Fruit fly (Drosophila melanogaster): ENCODE measurements around the gene fy.

Gene fy

DNA sequence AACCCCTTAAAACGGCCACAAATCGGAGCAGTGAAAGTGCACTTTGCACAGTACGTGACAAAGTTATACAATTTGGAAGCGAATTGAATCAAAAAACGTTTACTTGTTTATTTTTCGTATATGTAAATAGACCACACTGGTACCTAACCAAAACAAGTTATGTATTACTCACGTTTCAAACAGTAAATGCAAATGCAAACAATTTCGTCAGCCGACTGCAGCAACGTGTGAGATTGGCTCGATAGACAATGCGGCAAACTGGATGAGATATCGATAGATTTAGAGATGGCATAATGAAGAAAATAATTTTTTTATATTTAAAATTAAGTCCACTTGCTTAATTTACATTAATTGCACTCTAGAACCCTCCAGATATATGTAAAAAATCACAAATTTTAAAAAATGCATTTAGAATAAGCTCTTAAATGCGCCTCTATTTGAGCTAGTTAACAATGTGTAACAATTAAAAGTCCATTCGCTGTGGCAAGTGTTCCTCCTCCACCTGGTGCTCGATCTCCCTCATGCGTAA, 21.5 kb downstream of the fy start, which contains the start of gene AlaRS (continued):
- TF ChIP-seq CG7745 (tag; optimal IDR thresholded peaks at IDR 0.05) (no peak), tin (GFP tag; optimal IDR thresholded peaks at IDR 0.05) (peak; percentile 19), oc (tag; optimal IDR thresholded peaks at IDR 0.05) (no peak), CG6813 (GFP tag; optimal IDR thresholded peaks at IDR 0.05) (peak; percentile 3), Poxn (GFP tag; IDR thresholded peaks at IDR 0.05) (no peak), Nf-YC (tag; optimal IDR thresholded peaks at IDR 0.05) (peak; percentile 40), Asciz (GFP tag; optimal IDR thresholded peaks at IDR 0.05) (peak; percentile 16), jigr1 (GFP tag; IDR thresholded peaks at IDR 0.05) (no peak; the same call in 2 of the 3 replicates), dmrt11E (tag; optimal IDR thresholded peaks at IDR 0.05) (peak; percentile 40), crc (GFP tag; optimal IDR thresholded peaks at IDR 0.05) (no peak), CG6654 (GFP tag; optimal IDR thresholded peaks at IDR 0.05) (no peak), CG10543 (GFP tag; optimal IDR thresholded peaks at IDR 0.05) (no peak), sob (GFP tag; IDR thresholded peaks at IDR 0.05) (no peak; the same call in 1 of the 2 replicates), CG8388 (GFP tag; optimal IDR thresholded peaks at IDR 0.05) (peak; percentile 37), tx (GFP tag; optimal IDR thresholded peaks at IDR 0.05) (no peak), bcd (GFP tag; optimal IDR thresholded peaks at IDR 0.05) (peak; percentile 29), lab (GFP tag; optimal IDR thresholded peaks at IDR 0.05) (peak; percentile 27), fd64A (GFP tag; optimal IDR thresholded peaks at IDR 0.05) (no peak), zen2 (GFP tag; IDR thresholded peaks at IDR 0.05; ENCODE audit: partially characterized antibody) (peak; percentile 59; the same call in 1 of the 3 replicates), CG12236 (GFP tag; optimal IDR thresholded peaks at IDR 0.05) (no peak), CG18476 (GFP tag; optimal IDR thresholded peaks at IDR 0.05) (peak; percentile 12), fru (optimal IDR thresholded peaks at IDR 0.05) (no peak), CG8089 (GFP tag; optimal IDR thresholded peaks at IDR 0.05) (no peak), fd96Cb (tag; optimal IDR thresholded peaks at IDR 0.05) (no peak), danr (GFP tag; IDR thresholded peaks at IDR 0.05) (no peak), CG14014 (GFP tag; IDR thresholded peaks at IDR 0.05) (no peak), CG12769 (tag; optimal IDR thresholded peaks at IDR 0.05) (no peak), HLH54F (GFP tag; optimal IDR thresholded peaks at IDR 0.05) (no peak), twi (tag; optimal IDR thresholded peaks at IDR 0.05) (no peak), Rfx (GFP tag; IDR thresholded peaks at IDR 0.05) (peak; percentile 41; the same call in 1 of the 2 replicates), CG4617 (GFP tag; optimal IDR thresholded peaks at IDR 0.05; ENCODE audit: borderline replicate concordance) (peak; percentile 47), Dll (GFP tag; IDR thresholded peaks at IDR 0.05; ENCODE audit: partially characterized antibody) (peak; percentile 79), cg (GFP tag; optimal IDR thresholded peaks at IDR 0.05) (no peak), CG9817 (tag; optimal IDR thresholded peaks at IDR 0.05) (no peak), CG10431 (GFP tag; optimal IDR thresholded peaks at IDR 0.05) (no peak), CG1792 (GFP tag; optimal IDR thresholded peaks at IDR 0.05) (no peak), CG7839 (tag; optimal IDR thresholded peaks at IDR 0.05) (peak; percentile 46), gsb-n (tag; optimal IDR thresholded peaks at IDR 0.05) (no peak), Hr78 (GFP tag; optimal IDR thresholded peaks at IDR 0.05) (no peak)

DNA sequence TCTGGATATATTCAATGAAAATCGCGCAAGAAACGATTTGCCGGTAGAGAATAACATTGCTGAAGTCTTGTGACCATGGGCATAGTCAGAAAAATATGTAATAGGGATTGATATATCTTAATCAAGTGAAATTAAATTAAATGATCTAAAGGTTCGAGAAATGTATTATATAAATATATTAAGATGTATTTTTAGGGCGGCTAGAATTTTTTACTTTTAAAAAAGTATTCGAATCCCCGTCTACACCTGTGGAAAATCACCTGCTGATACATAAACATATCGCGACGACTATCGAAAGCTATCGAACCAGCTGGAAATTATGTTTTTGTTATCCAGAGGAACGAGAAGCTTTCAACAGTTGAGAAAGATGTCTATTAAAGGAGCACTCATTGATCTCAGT, 26.4 kb downstream of the fy start, which contains the start of the genes CG13390 and CG17294:
TSS of gene CG13390 (minus strand) at position 81 of the 400 bp plus-strand sequence.
TSS of gene CG17294 (plus strand) at position 319 of the 400 bp plus-strand sequence.
- peak; percentile 99 for TF ChIP-seq CG17912 (GFP tag; optimal IDR thresholded peaks at IDR 0.05)
- peak; percentile 99 for TF ChIP-seq seq (GFP tag; IDR thresholded peaks at IDR 0.05)
- peak; percentile 99 for TF ChIP-seq Med (GFP tag)
- TF ChIP-seq CG13624 (GFP tag; optimal IDR thresholded peaks at IDR 0.05) = peak; percentile 97
- TF ChIP-seq nerfin-1 (tag; optimal IDR thresholded peaks at IDR 0.05) = peak; percentile 99
- TF ChIP-seq CG9797 (GFP tag; optimal IDR thresholded peaks at IDR 0.05) = peak; percentile 65
- TF ChIP-seq sens (GFP tag) = peak; percentile 99
- TF ChIP-seq bsh (GFP tag; optimal IDR thresholded peaks at IDR 0.05) = peak; percentile 97 to 100
- peak; percentile 95 for TF ChIP-seq CG1647 (GFP tag; optimal IDR thresholded peaks at IDR 0.05)
- TF ChIP-seq Atf-2 (GFP tag; optimal IDR thresholded peaks at IDR 0.05) = peak; percentile 91
- TF ChIP-seq CG4328 (GFP tag; optimal IDR thresholded peaks at IDR 0.05) = peak; percentile 99
- TF ChIP-seq BEAF-32 (GFP tag; optimal IDR thresholded peaks at IDR 0.05) = peak; percentile 75
- TF ChIP-seq HLH54F (GFP tag; optimal IDR thresholded peaks at IDR 0.05) = peak; percentile 95
- TF ChIP-seq CG11504 (tag; optimal IDR thresholded peaks at IDR 0.05) = peak; percentile 98
